Fruit fly (Drosophila melanogaster): ENCODE data around the gene Muc68E.

dm6 chr3L:11937270-11937669, 35.5 kb downstream of the Muc68E start:
- TF ChIP-seq CG32264 (GFP tag; optimal IDR thresholded peaks at IDR 0.05) = no peak
- no peak for TF ChIP-seq dl (GFP tag; optimal IDR thresholded peaks at IDR 0.05; ENCODE audit: insufficient read depth in 1 of 2, partially characterized antibody in 2 of 2)
- TF ChIP-seq lola (GFP tag; optimal IDR thresholded peaks at IDR 0.05) = no peak
- TF ChIP-seq Abd-B (GFP tag; optimal IDR thresholded peaks at IDR 0.05) = no peak
- no peak for TF ChIP-seq jim (GFP tag; optimal IDR thresholded peaks at IDR 0.05)
- no peak for TF ChIP-seq dmrt93B (GFP tag; optimal IDR thresholded peaks at IDR 0.05)
- no peak for TF ChIP-seq h (GFP tag; optimal IDR thresholded peaks at IDR 0.05)
- no peak for TF ChIP-seq woc (GFP tag; optimal IDR thresholded peaks at IDR 0.05)
- TF ChIP-seq Hr83 (GFP tag; optimal IDR thresholded peaks at IDR 0.05; ENCODE audit: poor library complexity, severe bottlenecking) = no peak
- TF ChIP-seq Sp1 (GFP tag; optimal IDR thresholded peaks at IDR 0.05) = no peak
- no peak for TF ChIP-seq Vsx2 (GFP tag; optimal IDR thresholded peaks at IDR 0.05; ENCODE audit: partially characterized antibody)
- no peak for TF ChIP-seq usp (GFP tag; optimal IDR thresholded peaks at IDR 0.05)
- no peak for TF ChIP-seq GATAd (GFP tag; optimal IDR thresholded peaks at IDR 0.05)
- TF ChIP-seq Jra (GFP tag; optimal IDR thresholded peaks at IDR 0.05) = no peak

Measured in whole organism, wandering third instar larva.